Worm (Caenorhabditis elegans) whole organism, L4/young adult: ENCODE measurements around the gene gskl-1.

Source experiments
- W03F9.2 ChIP-seq: fragments of 150-350 bp; optimal IDR thresholded peaks from 2 replicates; lab custom pipeline; 2014; ENCODE audit warnings: missing biosample characterization, missing genetic modification characterization
- dao-5 ChIP-seq: sonication (generic microtip); optimal IDR thresholded peaks from 2 replicates; lab custom pipeline; 2016; ENCODE audit warnings: missing genotype, missing genetic modification characterization, moderate library complexity, missing compliant biosample characterization
- him-1 ChIP-seq: sonication (generic microtip); optimal IDR thresholded peaks from 2 replicates; lab custom pipeline; 2016; ENCODE audit warnings: missing genotype, missing genetic modification reagents, missing genetic modification characterization, missing compliant biosample characterization

ce11 chrII:10989180-10989579 lies 41.8 kb downstream of the gskl-1 start:
- TF ChIP-seq him-1 (tag; lab: Kevin White, UChicago) (no peak), W03F9.2 (no peak), dao-5 (tag; lab: Kevin White, UChicago) (no peak)
